Worm (Caenorhabditis elegans) whole organism, young adult: ENCODE data around the gene T11F8.12.

Source experiments
- F10E7.11 ChIP-seq: sonication (generic microtip); optimal IDR thresholded peaks from 2 replicates; lab custom pipeline; 2017; ENCODE audit warnings: mild to moderate bottlenecking, missing genetic modification characterization, moderate library complexity, missing compliant biosample characterization
- F52B5.7 ChIP-seq: sonication (generic microtip); optimal IDR thresholded peaks from 2 replicates; lab custom pipeline; 2016; ENCODE audit warnings: mild to moderate bottlenecking, missing genetic modification characterization, missing compliant biosample characterization
- K11D2.4 ChIP-seq: fragments of 200-800 bp; sonication (Bioruptor generic); IDR thresholded peaks from 2 replicates; pipeline ENCODE4 v1.3.6; 2022; ENCODE audit warnings: missing genetic modification reagents, missing genetic modification characterization, missing compliant biosample characterization
- Y79H2A.3 ChIP-seq: fragments of 200-800 bp; sonication (Bioruptor generic); conservative IDR thresholded peaks from 2 replicates; pipeline ENCODE4 v1.3.6; 2022; ENCODE audit warnings: missing genetic modification reagents, missing genetic modification characterization, missing compliant biosample characterization
- ama-1 ChIP-seq, 3 experiments: fragments of 150-350 bp in 1 of 3; sonication (generic microtip) in 2 of 3; optimal IDR thresholded peaks; 2 replicates each; lab custom pipeline; 2014 to 2018; ENCODE audit warnings: missing biosample characterization in 2 of 3, missing genetic modification characterization in 2 of 3, missing genetic modification reagents in 2 of 3
- egl-44 ChIP-seq: fragments of 200-800 bp; sonication (Bioruptor generic); IDR thresholded peaks from 2 replicates; pipeline ENCODE4 v1.3.6; 2022; ENCODE audit warnings: missing genetic modification reagents, missing genetic modification characterization, missing compliant biosample characterization
- hlh-26 ChIP-seq: fragments of 200-800 bp; sonication (Bioruptor generic); conservative IDR thresholded peaks from 2 replicates; pipeline ENCODE4 v1.3.6; 2022; ENCODE audit warnings: missing genetic modification reagents, missing genetic modification characterization, missing compliant biosample characterization
- madf-3 ChIP-seq: fragments of 200-800 bp; sonication (Bioruptor generic); IDR thresholded peaks from 2 replicates; pipeline ENCODE4 v1.3.6; 2022; ENCODE audit warnings: missing genetic modification reagents, missing genetic modification characterization, missing compliant biosample characterization
- pha-4 ChIP-seq: fragments of 150-350 bp; sonication (generic microtip); optimal IDR thresholded peaks from 2 replicates; lab custom pipeline; 2014; ENCODE audit warnings: missing biosample characterization, missing genetic modification reagents, missing genetic modification characterization
- somi-1 ChIP-seq: fragments of 200-800 bp; sonication (Bioruptor generic); optimal IDR thresholded peaks from 2 replicates; lab custom pipeline; 2018; ENCODE audit warnings: mild to moderate bottlenecking, missing genetic modification characterization, missing compliant biosample characterization

DNA sequence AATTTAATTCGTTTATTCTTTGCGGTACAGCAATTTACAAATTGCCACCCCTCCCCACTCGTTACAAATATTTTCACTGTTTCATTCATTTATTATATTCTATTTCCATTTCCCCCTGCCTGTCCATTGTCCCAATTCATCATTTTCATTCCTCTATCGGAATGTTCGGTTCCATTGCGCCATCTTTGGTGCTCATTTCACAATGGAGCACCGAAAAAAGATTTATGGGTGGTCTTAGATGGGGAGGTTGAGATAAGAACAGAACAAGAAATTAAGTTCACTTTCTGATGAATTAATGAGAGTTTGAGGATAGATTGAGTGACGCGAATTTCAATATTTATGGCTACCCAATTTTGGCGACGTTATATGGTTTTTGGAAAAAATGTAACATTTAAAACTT is 10.1 kb upstream of the T11F8.12 start:
- TF ChIP-seq pha-4 (tag; lab: Kevin White, UChicago), result no peak
- no peak for TF ChIP-seq F52B5.7 (tag; lab: Kevin White, UChicago)
- no peak for TF ChIP-seq F10E7.11 (tag; lab: Kevin White, UChicago)
- no peak for TF ChIP-seq Y79H2A.3 (GFP tag; lab: Robert Waterston, UW)
- no peak for TF ChIP-seq somi-1 (GFP tag; lab: Kevin White, UChicago)
- no peak for TF ChIP-seq ama-1 (optimal IDR thresholded peaks at IDR 0.05; lab: Kevin White, UChicago)
- no peak for TF ChIP-seq ama-1 (GFP tag; optimal IDR thresholded peaks at IDR 0.05; lab: Kevin White, UChicago)
- no peak for TF ChIP-seq hlh-26 (GFP tag; lab: Robert Waterston, UW)
- TF ChIP-seq madf-3 (GFP tag; lab: Robert Waterston, UW), result no peak
- TF ChIP-seq egl-44 (GFP tag; lab: Robert Waterston, UW), result no peak
- no peak for TF ChIP-seq K11D2.4
